Worm (Caenorhabditis elegans) whole organism, late embryonic: ENCODE results near the gene H29C22.1.

Experiments used
- F13H6.1 ChIP-seq: sonication (generic microtip); optimal IDR thresholded peaks from 2 replicates; lab custom pipeline; 2016; ENCODE audit warnings: missing genetic modification characterization, missing compliant biosample characterization
- ama-1 ChIP-seq: fragments of 150-350 bp; optimal IDR thresholded peaks from 2 replicates; lab custom pipeline; 2014
- ceh-45 ChIP-seq: fragments of 200-800 bp; sonication (Bioruptor generic); IDR thresholded peaks from 2 replicates; pipeline ENCODE4 v1.3.6; 2022; ENCODE audit warnings: missing genetic modification reagents, missing genetic modification characterization, missing compliant biosample characterization
- hlh-6 ChIP-seq: sonication (generic microtip); optimal IDR thresholded peaks from 2 replicates; lab custom pipeline; 2016; ENCODE audit warnings: missing genotype, missing genetic modification characterization, missing compliant biosample characterization

- TF ChIP-seq F13H6.1 (tag; lab: Kevin White, UChicago) (no peak), ama-1 (lab: Kevin White, UChicago) (no peak), ceh-45 (GFP tag; lab: Robert Waterston, UW) (no peak), hlh-6 (tag; lab: Kevin White, UChicago) (no peak)
These were observed 32.5 kb downstream of the H29C22.1 start, which contains the start of gene B0416.4 for ce11 chrX:9278653-9279052.
